Worm (Caenorhabditis elegans): ENCODE measurements around the gene ZK105.8.

ZK105.8 gene

ce11 chrV:7728003-7728678 lies 3.8 kb downstream of the ZK105.8 start (continued):
- TF ChIP-seq unc-62 (GFP tag; optimal IDR thresholded peaks at IDR 0.05) (no peak), hlh-17 (GFP tag; optimal IDR thresholded peaks at IDR 0.05; ENCODE audit: borderline replicate concordance) (no peak), unc-130 (tag; optimal IDR thresholded peaks at IDR 0.05) (peak; percentile 36), snpc-4 (tag; optimal IDR thresholded peaks at IDR 0.05) (peak; percentile 16), efl-3 (GFP tag; optimal IDR thresholded peaks at IDR 0.05) (no peak), sox-4 (tag; optimal IDR thresholded peaks at IDR 0.05) (peak; percentile 75), C04F5.9 (tag; optimal IDR thresholded peaks at IDR 0.05) (no peak), lin-39 (tag; optimal IDR thresholded peaks at IDR 0.05) (peak; percentile 24), sup-37 (GFP tag; optimal IDR thresholded peaks at IDR 0.05) (no peak), fos-1 (tag; optimal IDR thresholded peaks at IDR 0.05) (peak; percentile 75), unc-86 (tag; optimal IDR thresholded peaks at IDR 0.05) (peak; percentile 90), lin-35 (GFP tag; optimal IDR thresholded peaks at IDR 0.05) (peak in 1 of 2 experiments; percentile 67), elt-2 (tag; optimal IDR thresholded peaks at IDR 0.05) (peak; percentile 45), nhr-47 (tag; optimal IDR thresholded peaks at IDR 0.05) (peak; percentile 94), sptf-1 (tag; optimal IDR thresholded peaks at IDR 0.05) (no peak), unc-98 (GFP tag; IDR thresholded peaks at IDR 0.05) (peak; percentile 49; the same call in 1 of the 2 replicates), vab-15 (tag; optimal IDR thresholded peaks at IDR 0.05) (no peak), F16B12.6 (tag; optimal IDR thresholded peaks at IDR 0.05) (no peak), hlh-4 (tag; optimal IDR thresholded peaks at IDR 0.05) (peak; percentile 19), nhr-12 (tag; optimal IDR thresholded peaks at IDR 0.05) (no peak), tbx-2 (tag; optimal IDR thresholded peaks at IDR 0.05) (peak; percentile 93), nhr-237 (tag; optimal IDR thresholded peaks at IDR 0.05) (no peak), ztf-11 (tag; optimal IDR thresholded peaks at IDR 0.05) (peak in 1 of 2 experiments; percentile 64), snu-23 (GFP tag; optimal IDR thresholded peaks at IDR 0.05) (peak; percentile 80), ceh-8 (GFP tag; optimal IDR thresholded peaks at IDR 0.05) (peak; percentile 74), nhr-20 (tag; optimal IDR thresholded peaks at IDR 0.05) (peak; percentile 75), tlp-1 (tag; optimal IDR thresholded peaks at IDR 0.05) (no peak), lin-15B (tag; optimal IDR thresholded peaks at IDR 0.05) (no peak), ceh-82 (tag; optimal IDR thresholded peaks at IDR 0.05) (peak; percentile 29 to 81 (median 41)), nhr-28 (tag; optimal IDR thresholded peaks at IDR 0.05) (no peak), nhr-77 (tag; optimal IDR thresholded peaks at IDR 0.05) (peak; percentile 85), ces-1 (GFP tag; optimal IDR thresholded peaks at IDR 0.05) (no peak), ama-1 (optimal IDR thresholded peaks at IDR 0.05) (no peak), nhr-76 (tag; optimal IDR thresholded peaks at IDR 0.05) (no peak), mdl-1 (tag; optimal IDR thresholded peaks at IDR 0.05) (no peak), mef-2 (tag; optimal IDR thresholded peaks at IDR 0.05) (peak; percentile 46), zip-4 (GFP tag; optimal IDR thresholded peaks at IDR 0.05) (peak; percentile 52), unc-30 (tag; optimal IDR thresholded peaks at IDR 0.05) (no peak), lir-3 (tag; optimal IDR thresholded peaks at IDR 0.05; ENCODE audit: poor library complexity) (no peak), dsc-1 (tag; optimal IDR thresholded peaks at IDR 0.05) (peak; percentile 86), isw-1 (GFP tag; IDR thresholded peaks at IDR 0.05) (peak; percentile 72), aly-2 (tag; optimal IDR thresholded peaks at IDR 0.05) (no peak), efl-1 (optimal IDR thresholded peaks at IDR 0.05) (peak; percentile 72 to 75), efl-1 (GFP tag; optimal IDR thresholded peaks at IDR 0.05 in 1 of 2) (peak; percentile 32 to 95), pax-3 (tag; optimal IDR thresholded peaks at IDR 0.05) (peak; percentile 80), rnt-1 (tag; optimal IDR thresholded peaks at IDR 0.05) (peak; percentile 81), ceh-88 (GFP tag; IDR thresholded peaks at IDR 0.05) (peak; percentile 81)

Data from whole organism, L1 larva.